Worm (Caenorhabditis elegans) whole organism, early embryonic: ENCODE measurements around the gene C10G8.3.

Experiments used
- B0310.2 ChIP-seq: sonication (generic microtip); optimal IDR thresholded peaks from 2 replicates; lab custom pipeline; 2016; ENCODE audit warnings: mild to moderate bottlenecking, missing genetic modification characterization, missing compliant biosample characterization
- F13C5.2 ChIP-seq: sonication (generic microtip); optimal IDR thresholded peaks from 2 replicates; lab custom pipeline; 2017; ENCODE audit warnings: mild to moderate bottlenecking, missing genetic modification characterization, inconsistent platforms, missing compliant biosample characterization
- aly-1 ChIP-seq: sonication (generic microtip); optimal IDR thresholded peaks from 2 replicates; lab custom pipeline; 2016; ENCODE audit warnings: missing genetic modification characterization, missing compliant biosample characterization
- ama-1 ChIP-seq: fragments of 150-350 bp; optimal IDR thresholded peaks from 2 replicates; lab custom pipeline; 2014
- ceh-13 ChIP-seq: fragments of 200-800 bp; sonication (Bioruptor generic); optimal IDR thresholded peaks from 2 replicates; lab custom pipeline; 2018; ENCODE audit warnings: mild to moderate bottlenecking, missing genetic modification characterization, missing compliant biosample characterization
- ceh-36 ChIP-seq: sonication (generic microtip); optimal IDR thresholded peaks from 2 replicates; lab custom pipeline; 2016; ENCODE audit warnings: missing genetic modification characterization, inconsistent platforms, missing compliant biosample characterization
- ets-7 ChIP-seq: sonication (generic microtip); optimal IDR thresholded peaks from 2 replicates; lab custom pipeline; 2016; ENCODE audit warnings: missing genotype, missing genetic modification characterization, missing compliant biosample characterization
- flt-1 ChIP-seq: fragments of 200-800 bp; sonication (Bioruptor generic); IDR thresholded peaks from 2 replicates; pipeline ENCODE4 v1.3.6; 2022; ENCODE audit warnings: missing genetic modification characterization, missing compliant biosample characterization
- hmbx-1 ChIP-seq: sonication (generic microtip); optimal IDR thresholded peaks from 2 replicates; lab custom pipeline; 2016; ENCODE audit warnings: mild to moderate bottlenecking, missing genetic modification characterization, missing compliant biosample characterization
- hmg-4 ChIP-seq: fragments of 200-800 bp; sonication (Bioruptor generic); optimal IDR thresholded peaks from 2 replicates; lab custom pipeline; 2018; ENCODE audit warnings: mild to moderate bottlenecking, missing genetic modification characterization, missing compliant biosample characterization
- hnd-1 ChIP-seq: sonication (generic microtip); optimal IDR thresholded peaks from 2 replicates; lab custom pipeline; 2016; ENCODE audit warnings: missing genetic modification characterization, missing compliant biosample characterization
- pes-1 ChIP-seq: fragments of 200-800 bp; sonication (Bioruptor generic); IDR thresholded peaks from 2 replicates; pipeline ENCODE4 v1.3.6; 2022; ENCODE audit warnings: missing genetic modification reagents, missing genetic modification characterization, missing compliant biosample characterization
- scrt-1 ChIP-seq: fragments of 200-800 bp; sonication (Bioruptor generic); IDR thresholded peaks from 2 replicates; pipeline ENCODE4 v1.3.6; 2022; ENCODE audit warnings: missing genetic modification characterization, missing compliant biosample characterization
- sea-1 ChIP-seq: fragments of 200-800 bp; sonication (Bioruptor generic); conservative IDR thresholded peaks from 2 replicates; pipeline ENCODE4 v1.3.6; 2022; ENCODE audit warnings: missing genetic modification characterization, missing compliant biosample characterization
- tbx-11 ChIP-seq: fragments of 200-800 bp; sonication (Bioruptor generic); IDR thresholded peaks from 2 replicates; pipeline ENCODE4 v1.3.6; 2022; ENCODE audit warnings: missing genetic modification characterization, missing compliant biosample characterization
- tbx-37 ChIP-seq: fragments of 200-800 bp; sonication (Bioruptor generic); conservative IDR thresholded peaks from 2 replicates; pipeline ENCODE4 v1.3.6; 2022; ENCODE audit warnings: missing genetic modification reagents, missing genetic modification characterization, missing compliant biosample characterization
- tra-4 ChIP-seq: sonication (generic microtip); optimal IDR thresholded peaks from 2 replicates; lab custom pipeline; 2017; ENCODE audit warnings: missing genetic modification characterization, missing compliant biosample characterization

C10G8.3 gene

ce11 chrV:5295940-5296339 is 16.6 kb upstream of the C10G8.3 start:
- TF ChIP-seq sea-1 (no peak), ama-1 (lab: Kevin White, UChicago) (no peak), F13C5.2 (tag; lab: Kevin White, UChicago) (no peak), hmg-4 (GFP tag; lab: Kevin White, UChicago) (no peak), hnd-1 (tag; lab: Kevin White, UChicago) (no peak), aly-1 (no peak), ceh-13 (GFP tag; lab: Kevin White, UChicago) (no peak), hmbx-1 (tag; lab: Kevin White, UChicago) (no peak), scrt-1 (GFP tag; lab: Robert Waterston, UW) (no peak), tra-4 (tag; lab: Kevin White, UChicago) (no peak), ceh-36 (tag; lab: Kevin White, UChicago) (no peak), tbx-11 (no peak), tbx-37 (GFP tag; lab: Robert Waterston, UW) (no peak), pes-1 (GFP tag; lab: Robert Waterston, UW) (no peak), ets-7 (tag; lab: Kevin White, UChicago) (no peak)

ce11 chrV:5297740-5298139 is 14.8 kb upstream of the C10G8.3 start:
- TF ChIP-seq tbx-37 (GFP tag; lab: Robert Waterston, UW) (no peak), ama-1 (lab: Kevin White, UChicago) (no peak), sea-1 (no peak), B0310.2 (no peak), scrt-1 (GFP tag; lab: Robert Waterston, UW) (no peak), hnd-1 (tag; lab: Kevin White, UChicago) (no peak), F13C5.2 (tag; lab: Kevin White, UChicago) (no peak), flt-1 (GFP tag; lab: Robert Waterston, UW) (no peak)

ce11 chrV:5301226-5301625 is 11.3 kb upstream of the C10G8.3 start:
- TF ChIP-seq tbx-11 (no peak), ceh-36 (tag; lab: Kevin White, UChicago) (no peak), flt-1 (GFP tag; lab: Robert Waterston, UW) (no peak), hmg-4 (GFP tag; lab: Kevin White, UChicago) (no peak), pes-1 (GFP tag; lab: Robert Waterston, UW) (no peak), ceh-13 (GFP tag; lab: Kevin White, UChicago) (no peak), aly-1 (no peak), ets-7 (tag; lab: Kevin White, UChicago) (no peak), tra-4 (tag; lab: Kevin White, UChicago) (no peak), tbx-37 (GFP tag; lab: Robert Waterston, UW) (no peak), scrt-1 (GFP tag; lab: Robert Waterston, UW) (no peak), ama-1 (lab: Kevin White, UChicago) (no peak), B0310.2 (no peak), hmbx-1 (tag; lab: Kevin White, UChicago) (no peak), F13C5.2 (tag; lab: Kevin White, UChicago) (no peak), hnd-1 (tag; lab: Kevin White, UChicago) (no peak)

ce11 chrV:5303389-5303788 is 9.2 kb upstream of the C10G8.3 start, which contains the start of gene ncx-2:
TSS of gene ncx-2 (plus strand) at chrV:5303689.
- TF ChIP-seq hmg-4 (GFP tag; lab: Kevin White, UChicago) (no peak), tbx-11 (no peak), sea-1 (no peak), scrt-1 (GFP tag; lab: Robert Waterston, UW) (no peak), ama-1 (lab: Kevin White, UChicago) (no peak), aly-1 (no peak), B0310.2 (no peak), pes-1 (GFP tag; lab: Robert Waterston, UW) (no peak), F13C5.2 (tag; lab: Kevin White, UChicago) (no peak), hmbx-1 (tag; lab: Kevin White, UChicago) (no peak), tra-4 (tag; lab: Kevin White, UChicago) (no peak), tbx-37 (GFP tag; lab: Robert Waterston, UW) (no peak), ets-7 (tag; lab: Kevin White, UChicago) (no peak), ceh-13 (GFP tag; lab: Kevin White, UChicago) (no peak), hnd-1 (tag; lab: Kevin White, UChicago) (no peak), flt-1 (GFP tag; lab: Robert Waterston, UW) (no peak), ceh-36 (tag; lab: Kevin White, UChicago) (no peak)

ce11 chrV:5304366-5304765 is 8.2 kb upstream of the C10G8.3 start:
- no peak for TF ChIP-seq scrt-1 (GFP tag; lab: Robert Waterston, UW)
- TF ChIP-seq hmbx-1 (tag; lab: Kevin White, UChicago): no peak
- TF ChIP-seq hmg-4 (GFP tag; lab: Kevin White, UChicago): no peak
- no peak for TF ChIP-seq ceh-13 (GFP tag; lab: Kevin White, UChicago)
- TF ChIP-seq pes-1 (GFP tag; lab: Robert Waterston, UW): no peak
- no peak for TF ChIP-seq F13C5.2 (tag; lab: Kevin White, UChicago)
- no peak for TF ChIP-seq hnd-1 (tag; lab: Kevin White, UChicago)
- TF ChIP-seq tra-4 (tag; lab: Kevin White, UChicago): no peak
- TF ChIP-seq B0310.2: no peak

ce11 chrV:5311635-5312034 is 918 bp upstream of the C10G8.3 start, which contains the start of gene C10G8.4:
TSS of gene C10G8.4 (plus strand) at chrV:5311935.
- TF ChIP-seq hmbx-1 (tag; lab: Kevin White, UChicago) (no peak), sea-1 (no peak), ceh-13 (GFP tag; lab: Kevin White, UChicago) (no peak), ceh-36 (tag; lab: Kevin White, UChicago) (no peak), tbx-11 (no peak), F13C5.2 (tag; lab: Kevin White, UChicago) (no peak), ets-7 (tag; lab: Kevin White, UChicago) (no peak), aly-1 (no peak)

- TF ChIP-seq sea-1 (no peak), pes-1 (GFP tag; lab: Robert Waterston, UW) (no peak), tbx-37 (GFP tag; lab: Robert Waterston, UW) (no peak), scrt-1 (GFP tag; lab: Robert Waterston, UW) (no peak), hmbx-1 (tag; lab: Kevin White, UChicago) (no peak), hnd-1 (tag; lab: Kevin White, UChicago) (no peak), ama-1 (lab: Kevin White, UChicago) (no peak), hmg-4 (GFP tag; lab: Kevin White, UChicago) (no peak), ceh-13 (GFP tag; lab: Kevin White, UChicago) (no peak), tbx-11 (no peak), flt-1 (GFP tag; lab: Robert Waterston, UW) (no peak), tra-4 (tag; lab: Kevin White, UChicago) (no peak), ets-7 (tag; lab: Kevin White, UChicago) (no peak), ceh-36 (tag; lab: Kevin White, UChicago) (no peak), F13C5.2 (tag; lab: Kevin White, UChicago) (no peak), aly-1 (no peak), B0310.2 (no peak)
Observed at ce11 chrV:5314104-5314503, 1.6 kb downstream of the C10G8.3 start, which contains the start of gene C10G8.2. TSS of gene C10G8.2 (plus strand) at chrV:5314404.
